Fruit fly (Drosophila melanogaster) whole organism, embryonic: ENCODE results near the gene CG5171.

ENCODE experiments used
- Bteb2 ChIP-seq: fragments of 200-800 bp; sonication (Bioruptor generic); optimal IDR thresholded peaks from 2 replicates; lab custom pipeline; 2016; ENCODE audit warnings: missing biosample characterization, missing genetic modification characterization
- C15 ChIP-seq: fragments of 200-800 bp; sonication (Bioruptor generic); IDR thresholded peaks from 3 replicates; pipeline ENCODE4 v1.3.6; 2022; ENCODE audit warnings: missing biosample characterization, missing genetic modification characterization
- CG10321 ChIP-seq: fragments of 200-800 bp; sonication (Bioruptor generic); IDR thresholded peaks from 2 replicates; pipeline ENCODE4 v1.3.6; 2022; ENCODE audit warnings: missing biosample characterization, missing genetic modification characterization
- CG10565 ChIP-seq: fragments of 200-800 bp; sonication (Bioruptor generic); optimal IDR thresholded peaks from 3 replicates; lab custom pipeline; 2016; ENCODE audit warnings: missing biosample characterization, mild to moderate bottlenecking, missing genetic modification characterization
- CG10654 ChIP-seq: fragments of 200-800 bp; sonication (Bioruptor generic); optimal IDR thresholded peaks from 2 replicates; lab custom pipeline; 2016; ENCODE audit warnings: missing biosample characterization, missing genetic modification characterization
- CG11696 ChIP-seq: fragments of 200-800 bp; sonication (Bioruptor generic); IDR thresholded peaks from 2 replicates; pipeline ENCODE4 v1.3.6; 2022; ENCODE audit warnings: missing biosample characterization, missing genetic modification characterization
- CG14965 ChIP-seq: fragments of 200-800 bp; sonication (Bioruptor generic); optimal IDR thresholded peaks from 2 replicates; lab custom pipeline; 2016; ENCODE audit warnings: missing biosample characterization, missing genetic modification characterization, borderline replicate concordance
- CG15011 ChIP-seq: fragments of 200-800 bp; sonication (Bioruptor generic); optimal IDR thresholded peaks from 3 replicates; lab custom pipeline; 2018; ENCODE audit warnings: missing biosample characterization, mild to moderate bottlenecking, missing genetic modification characterization
- CG15601 ChIP-seq: fragments of 200-800 bp; sonication (Bioruptor generic); optimal IDR thresholded peaks from 3 replicates; lab custom pipeline; 2019; ENCODE audit warnings: missing biosample characterization, mild to moderate bottlenecking, missing genetic modification characterization, moderate library complexity
- CG1602 ChIP-seq: fragments of 200-800 bp; sonication (Bioruptor generic); optimal IDR thresholded peaks from 3 replicates; lab custom pipeline; 2016; ENCODE audit warnings: missing biosample characterization, missing genetic modification characterization
- CG16813 ChIP-seq: fragments of 200-800 bp; sonication (Bioruptor generic); IDR thresholded peaks from 3 replicates; pipeline ENCODE4 v1.3.6; 2022; ENCODE audit warnings: missing biosample characterization, missing genetic modification characterization; ENCODE audit not compliant: partially characterized antibody
- CG17328 ChIP-seq: fragments of 200-800 bp; sonication (Bioruptor generic); IDR thresholded peaks from 2 replicates; pipeline ENCODE4 v1.3.6; 2022; ENCODE audit warnings: missing biosample characterization, missing genetic modification characterization
- CG2120 ChIP-seq: fragments of 200-800 bp; sonication (Bioruptor generic); optimal IDR thresholded peaks from 3 replicates; lab custom pipeline; 2016; ENCODE audit warnings: missing biosample characterization, missing genetic modification characterization
- CG3281 ChIP-seq: fragments of 200-800 bp; sonication (Bioruptor generic); optimal IDR thresholded peaks from 3 replicates; lab custom pipeline; 2017; ENCODE audit warnings: missing biosample characterization, mild to moderate bottlenecking, missing genetic modification characterization
- CG3407 ChIP-seq: fragments of 200-800 bp; sonication (Bioruptor generic); optimal IDR thresholded peaks from 2 replicates; lab custom pipeline; 2018; ENCODE audit warnings: missing biosample characterization, mild to moderate bottlenecking, missing genetic modification characterization
- CG34376 ChIP-seq: fragments of 200-800 bp; sonication (Bioruptor generic); optimal IDR thresholded peaks from 2 replicates; lab custom pipeline; 2018; ENCODE audit warnings: missing biosample characterization, mild to moderate bottlenecking, missing genetic modification characterization
- CG4328 ChIP-seq: fragments of 200-800 bp; sonication (Bioruptor generic); optimal IDR thresholded peaks from 3 replicates; lab custom pipeline; 2017; ENCODE audit warnings: missing biosample characterization, missing genetic modification reagents, missing genetic modification characterization
- CG4360 ChIP-seq: fragments of 200-800 bp; sonication (Bioruptor generic); IDR thresholded peaks from 2 replicates; pipeline ENCODE4 v1.3.6; 2022; ENCODE audit warnings: missing biosample characterization, missing genetic modification characterization
- CG4424 ChIP-seq: fragments of 200-800 bp; sonication (Bioruptor generic); optimal IDR thresholded peaks from 3 replicates; lab custom pipeline; 2016; ENCODE audit warnings: missing biosample characterization, missing genetic modification characterization
- CG7928 ChIP-seq: fragments of 200-800 bp; sonication (Bioruptor generic); optimal IDR thresholded peaks from 2 replicates; lab custom pipeline; 2017; ENCODE audit warnings: missing biosample characterization, mild to moderate bottlenecking, missing genetic modification characterization
- CG8281 ChIP-seq: fragments of 200-800 bp; sonication (Bioruptor generic); optimal IDR thresholded peaks from 2 replicates; lab custom pipeline; 2018; ENCODE audit warnings: missing biosample characterization, mild to moderate bottlenecking, missing genetic modification characterization, moderate library complexity
- CG8290 ChIP-seq, 3 experiments: fragments of 200-800 bp; sonication (Bioruptor generic); optimal IDR thresholded peaks; 2 replicates each; lab custom pipeline; 2016 to 2019; ENCODE audit warnings: missing biosample characterization in 3 of 3, missing genetic modification characterization in 3 of 3, mild to moderate bottlenecking in 2 of 3, moderate library complexity in 1 of 3
- CG8924 ChIP-seq: fragments of 200-800 bp; optimal IDR thresholded peaks from 3 replicates; lab custom pipeline; 2019; ENCODE audit warnings: missing biosample characterization, mild to moderate bottlenecking, missing genetic modification characterization, moderate library complexity
- CG8944 ChIP-seq: fragments of 200-800 bp; sonication (Bioruptor generic); optimal IDR thresholded peaks from 3 replicates; lab custom pipeline; 2016; ENCODE audit warnings: missing biosample characterization, missing genetic modification characterization
- CG9727 ChIP-seq: fragments of 200-800 bp; sonication (Bioruptor generic); optimal IDR thresholded peaks from 3 replicates; lab custom pipeline; 2017; ENCODE audit warnings: missing biosample characterization, mild to moderate bottlenecking, missing genetic modification characterization
- CTCF ChIP-seq: fragments of 200-800 bp; sonication (Bioruptor generic); optimal IDR thresholded peaks from 2 replicates; lab custom pipeline; 2017; ENCODE audit warnings: missing biosample characterization, mild to moderate bottlenecking, missing genetic modification characterization, moderate library complexity
- Dek ChIP-seq: fragments of 200-800 bp; sonication (Bioruptor generic); optimal IDR thresholded peaks from 3 replicates; lab custom pipeline; 2019; ENCODE audit warnings: missing biosample characterization, mild to moderate bottlenecking, missing genetic modification characterization, moderate library complexity
- Hr39 ChIP-seq: fragments of >200 bp; optimal IDR thresholded peaks from 2 replicates; lab custom pipeline; 2017
- Max ChIP-seq: fragments of 200-800 bp; sonication (Bioruptor generic); optimal IDR thresholded peaks from 2 replicates; lab custom pipeline; 2016; ENCODE audit warnings: missing biosample characterization, mild to moderate bottlenecking, missing genetic modification characterization
- Nf-YC ChIP-seq: fragments of 200-800 bp; optimal IDR thresholded peaks from 3 replicates; lab custom pipeline; 2019; ENCODE audit warnings: missing biosample characterization, mild to moderate bottlenecking, missing genetic modification characterization, moderate library complexity
- Sox100B ChIP-seq: fragments of 200-800 bp; sonication (Bioruptor generic); optimal IDR thresholded peaks from 3 replicates; lab custom pipeline; 2018; ENCODE audit warnings: missing biosample characterization, mild to moderate bottlenecking, missing genetic modification characterization
- Sry-β ChIP-seq: fragments of 200-800 bp; sonication (Bioruptor generic); optimal IDR thresholded peaks from 2 replicates; lab custom pipeline; 2018; ENCODE audit warnings: missing biosample characterization, mild to moderate bottlenecking, missing genetic modification characterization, moderate library complexity
- Sry-δ ChIP-seq: fragments of 200-800 bp; sonication (Bioruptor generic); optimal IDR thresholded peaks from 2 replicates; lab custom pipeline; 2016; ENCODE audit warnings: missing biosample characterization, missing genetic modification characterization
- bbx ChIP-seq: fragments of 200-800 bp; sonication (Bioruptor generic); IDR thresholded peaks from 2 replicates; pipeline ENCODE4 v1.3.6; 2022; ENCODE audit warnings: missing biosample characterization, missing genetic modification characterization; ENCODE audit not compliant: partially characterized antibody
- crol ChIP-seq: fragments of 200-800 bp; sonication (Bioruptor generic); IDR thresholded peaks from 2 replicates; pipeline ENCODE4 v1.3.6; 2022; ENCODE audit warnings: missing biosample characterization, missing genetic modification characterization
- fd102C ChIP-seq: fragments of 200-800 bp; sonication (Bioruptor generic); optimal IDR thresholded peaks from 2 replicates; lab custom pipeline; 2018; ENCODE audit warnings: missing biosample characterization, mild to moderate bottlenecking, missing genetic modification characterization, moderate library complexity
- fd3F ChIP-seq: fragments of 200-800 bp; sonication (Bioruptor generic); optimal IDR thresholded peaks from 2 replicates; lab custom pipeline; 2018; ENCODE audit warnings: missing biosample characterization, mild to moderate bottlenecking, missing genetic modification characterization, moderate library complexity
- gce ChIP-seq: fragments of 200-800 bp; sonication (Bioruptor generic); IDR thresholded peaks from 3 replicates; pipeline ENCODE4 v1.3.6; 2022; ENCODE audit warnings: missing biosample characterization, missing genetic modification characterization
- jing ChIP-seq: fragments of 200-800 bp; sonication (Bioruptor generic); optimal IDR thresholded peaks from 2 replicates; lab custom pipeline; 2018; ENCODE audit warnings: missing biosample characterization, mild to moderate bottlenecking, missing genetic modification characterization
- ken ChIP-seq: fragments of 200-800 bp; sonication (Bioruptor generic); IDR thresholded peaks from 3 replicates; pipeline ENCODE4 v1.3.6; 2022; ENCODE audit warnings: missing biosample characterization, missing genetic modification characterization
- lilli ChIP-seq: fragments of 200-800 bp; sonication (Bioruptor generic); optimal IDR thresholded peaks from 3 replicates; lab custom pipeline; 2016; ENCODE audit warnings: missing biosample characterization, missing genetic modification characterization
- lmd ChIP-seq: fragments of 200-800 bp; sonication (Bioruptor generic); IDR thresholded peaks from 2 replicates; pipeline ENCODE4 v1.3.6; 2022; ENCODE audit warnings: missing biosample characterization, missing genetic modification characterization
- lola ChIP-seq, 3 experiments: fragments of >200 bp in 2 of 3; fragments of 200-800 bp in 1 of 3; sonication (Bioruptor generic) in 1 of 3; optimal IDR thresholded peaks; 2 replicates each; lab custom pipeline; 2017 to 2019; ENCODE audit warnings: missing biosample characterization in 3 of 3, missing genetic modification characterization in 3 of 3, mild to moderate bottlenecking in 1 of 3, moderate library complexity in 1 of 3
- oc ChIP-seq: fragments of 200-800 bp; sonication (Bioruptor generic); optimal IDR thresholded peaks from 2 replicates; lab custom pipeline; 2018; ENCODE audit warnings: missing biosample characterization, mild to moderate bottlenecking, missing genetic modification characterization, moderate library complexity
- peb ChIP-seq: fragments of 200-800 bp; sonication (Bioruptor generic); IDR thresholded peaks from 2 replicates; pipeline ENCODE4 v1.3.6; 2022; ENCODE audit warnings: missing biosample characterization, missing genetic modification characterization
- psq ChIP-seq: fragments of 200-800 bp; sonication (Bioruptor generic); optimal IDR thresholded peaks from 2 replicates; lab custom pipeline; 2017; ENCODE audit warnings: missing biosample characterization, missing genetic modification characterization
- slbo ChIP-seq: fragments of 200-800 bp; sonication (Bioruptor generic); IDR thresholded peaks from 2 replicates; pipeline ENCODE4 v1.3.6; 2022; ENCODE audit warnings: missing biosample characterization, missing genetic modification characterization
- sna ChIP-seq: fragments of 200-800 bp; sonication (Bioruptor generic); IDR thresholded peaks from 2 replicates; pipeline ENCODE4 v1.3.6; 2022; ENCODE audit warnings: missing biosample characterization, missing genetic modification characterization; ENCODE audit not compliant: partially characterized antibody
- ssp ChIP-seq: fragments of 200-800 bp; sonication (Bioruptor generic); IDR thresholded peaks from 2 replicates; pipeline ENCODE4 v1.3.6; 2022; ENCODE audit warnings: missing biosample characterization, missing genetic modification characterization
- wek ChIP-seq: fragments of 200-800 bp; sonication (Bioruptor generic); optimal IDR thresholded peaks from 3 replicates; lab custom pipeline; 2018; ENCODE audit warnings: missing biosample characterization, mild to moderate bottlenecking, missing genetic modification characterization, moderate library complexity

Gene CG5171

DNA sequence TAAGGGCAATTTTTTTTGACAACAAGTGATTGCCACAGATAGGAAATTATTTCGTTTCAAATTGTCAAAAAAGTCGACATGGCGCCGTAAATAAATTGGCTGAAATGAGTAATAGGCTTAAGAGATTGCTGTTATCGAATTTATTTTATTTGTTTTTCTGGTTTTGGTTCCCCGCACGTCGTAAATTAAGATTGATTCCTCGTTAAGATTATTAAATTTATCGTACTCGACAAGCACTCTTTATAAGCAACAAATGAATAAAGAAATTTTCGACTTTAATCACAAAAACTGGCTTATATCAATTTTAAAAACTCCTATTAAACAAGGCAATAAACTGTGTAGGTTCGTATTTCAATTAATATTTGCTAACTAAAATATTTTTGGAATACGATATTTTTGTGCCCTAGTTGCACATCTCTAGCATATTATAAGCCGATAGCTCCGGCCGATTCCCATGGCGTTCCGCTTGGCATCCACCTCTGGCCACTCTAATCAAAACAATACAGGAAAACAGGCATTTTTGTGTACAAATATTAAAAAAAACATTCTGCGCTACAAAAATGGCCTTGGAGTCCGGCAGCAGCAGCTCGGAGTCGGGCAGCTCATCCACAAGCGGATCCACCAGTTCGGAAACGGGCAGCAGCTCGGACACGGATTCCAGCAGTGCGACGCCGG is 10.9 kb downstream of the CG5171 start, which contains the start of gene chm (continued):
- TF ChIP-seq wek (GFP tag; lab: Kevin White, UChicago) (no peak), gce (no peak), CG8281 (tag; lab: Kevin White, UChicago) (no peak), psq (GFP tag; lab: Kevin White, UChicago) (no peak), oc (tag; lab: Kevin White, UChicago) (no peak), CG8290 (GFP tag; optimal IDR thresholded peaks at IDR 0.05; lab: Kevin White, UChicago) (peak; percentile 37), CG8290 (tag; optimal IDR thresholded peaks at IDR 0.05; lab: Kevin White, UChicago) (peak in 1 of 2 experiments; percentile 81), lola (GFP tag; optimal IDR thresholded peaks at IDR 0.05; lab: Kevin White, UChicago) (peak in 1 of 3 experiments; percentile 11), CG8924 (no peak), CG11696 (no peak), CG15011 (GFP tag; lab: Kevin White, UChicago) (no peak), CG17328 (GFP tag; lab: Robert Waterston, UW) (no peak), CG8944 (GFP tag; lab: Kevin White, UChicago) (no peak), Nf-YC (tag; lab: Kevin White, UChicago) (peak; percentile 26), CG4424 (GFP tag; lab: Kevin White, UChicago) (peak; percentile 26), jing (GFP tag; lab: Kevin White, UChicago) (no peak), C15 (GFP tag; lab: Robert Waterston, UW) (no peak), Sox100B (no peak), CG10565 (GFP tag; lab: Kevin White, UChicago) (no peak), CG7928 (no peak), Bteb2 (GFP tag; lab: Kevin White, UChicago) (no peak), slbo (GFP tag; lab: Robert Waterston, UW) (peak; percentile 67), CG16813 (GFP tag; lab: Robert Waterston, UW) (peak; percentile 90), CG2120 (GFP tag; lab: Kevin White, UChicago) (peak; percentile 67), CG10654 (GFP tag; lab: Kevin White, UChicago) (no peak), fd102C (GFP tag; lab: Kevin White, UChicago) (no peak), Sry-β (no peak), fd3F (GFP tag; lab: Kevin White, UChicago) (no peak), Hr39 (lab: Kevin White, UChicago) (no peak), lilli (GFP tag; lab: Kevin White, UChicago) (peak; percentile 48), CG10321 (no peak), peb (no peak), Max (no peak), CG15601 (tag; lab: Kevin White, UChicago) (peak; percentile 28), ssp (no peak), CG14965 (GFP tag; lab: Kevin White, UChicago) (no peak), sna (GFP tag; lab: Robert Waterston, UW) (peak; percentile 90), crol (no peak), CG4360 (0 out of 2 replicates have a peak, but pooled peaks have one; percentile 5), Sry-δ (GFP tag; lab: Kevin White, UChicago) (peak; percentile 92), ken (GFP tag; lab: Robert Waterston, UW) (no peak), CG9727 (GFP tag; lab: Kevin White, UChicago) (no peak), bbx (GFP tag; lab: Robert Waterston, UW) (peak; percentile 87), CG3281 (GFP tag; lab: Kevin White, UChicago) (no peak), lmd (GFP tag; lab: Robert Waterston, UW) (peak; percentile 32; the same call in 1 of the 2 replicates), CG1602 (GFP tag; lab: Kevin White, UChicago) (no peak), CG3407 (GFP tag; lab: Kevin White, UChicago) (no peak), Dek (tag; lab: Kevin White, UChicago) (peak; percentile 8), CG4328 (GFP tag; lab: Kevin White, UChicago) (no peak), CTCF (GFP tag; lab: Kevin White, UChicago) (no peak), CG34376 (GFP tag; lab: Kevin White, UChicago) (peak; percentile 45)
